Worm (Caenorhabditis elegans): Measurements from ENCODE around the gene F44B9.8.
A peak's percentile ranks its signal among the peaks of the same experiment; 100 is the strongest.

DNA sequence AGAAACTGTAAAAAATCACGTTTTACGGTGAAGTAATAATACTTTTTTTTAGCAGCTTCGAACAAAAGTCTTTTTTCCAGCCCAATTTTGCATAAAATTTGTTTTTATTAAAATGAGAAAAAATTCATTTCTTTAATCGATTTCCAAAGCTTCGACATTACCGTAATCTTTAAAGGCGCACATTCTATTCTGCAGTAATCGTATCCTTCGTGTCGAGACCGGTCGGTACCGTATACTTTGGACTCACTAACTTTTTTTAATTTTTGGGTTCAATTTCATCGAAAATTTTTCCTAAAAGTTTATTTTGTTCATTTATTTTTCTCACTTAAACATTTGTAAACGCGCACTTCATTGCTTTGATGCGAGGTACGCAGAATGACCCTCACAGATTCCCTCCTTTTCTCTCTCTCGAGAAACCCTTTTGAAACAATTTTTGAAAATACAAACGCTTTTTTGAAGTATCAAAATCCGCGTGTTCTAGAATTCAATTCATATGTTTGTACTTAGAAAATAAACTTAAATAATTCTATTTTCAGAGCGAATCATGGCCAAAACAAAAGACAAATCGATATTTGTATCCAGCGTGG is 42.8 kb downstream of the F44B9.8 start, which contains the start of gene hrpk-2:
- TF ChIP-seq W03F9.2 (tag; optimal IDR thresholded peaks at IDR 0.05) (peak; percentile 20), dao-5 (tag; optimal IDR thresholded peaks at IDR 0.05) (no peak)

Data from whole organism, L4/young adult.